Fruit fly (Drosophila melanogaster): ENCODE results near the gene CG33783.
A peak's percentile ranks its signal among the peaks of the same experiment; 100 is the strongest.

CG33783 gene

DNA sequence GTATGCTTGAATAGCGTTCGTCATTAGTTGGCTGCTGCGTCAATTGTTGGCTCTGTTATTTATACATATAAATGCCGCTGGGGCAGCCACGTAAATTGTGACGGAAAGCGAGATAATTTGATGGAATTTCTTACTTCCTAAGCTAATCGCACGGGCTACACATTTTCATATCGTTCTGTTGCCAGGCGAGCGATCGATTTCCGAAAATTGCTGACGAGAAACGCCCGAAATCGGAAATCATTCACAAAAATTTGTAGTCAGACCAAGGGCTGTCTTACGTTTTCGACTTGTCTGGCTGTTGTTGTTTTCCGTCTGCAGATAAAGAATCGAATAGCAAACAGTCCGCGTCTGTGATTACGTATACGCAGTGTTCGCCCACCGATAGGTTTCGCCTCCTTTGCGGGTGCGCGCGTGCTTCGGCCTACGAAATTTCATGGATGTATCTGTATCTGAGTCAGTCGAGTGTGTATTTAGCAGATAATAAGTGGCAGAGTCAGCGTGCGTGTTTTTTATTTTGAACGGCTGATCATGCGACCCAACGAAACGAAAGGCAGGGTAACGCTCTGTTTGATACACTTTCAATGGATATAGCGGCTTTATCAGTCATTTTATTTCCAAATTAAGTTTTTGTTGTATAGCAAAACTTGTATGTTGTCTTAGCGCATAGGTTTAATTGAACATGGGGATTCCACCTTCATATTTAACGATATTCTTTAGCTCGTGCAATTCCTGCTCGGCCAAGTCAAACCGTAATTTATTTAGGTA lies 31.1 kb downstream of the CG33783 start (continued):
- TF ChIP-seq tio (GFP tag; optimal IDR thresholded peaks at IDR 0.05) = no peak
- peak; percentile 73 for TF ChIP-seq Ptx1 (GFP tag; IDR thresholded peaks at IDR 0.05)
- no peak for TF ChIP-seq MTF-1 (GFP tag; optimal IDR thresholded peaks at IDR 0.05; ENCODE audit: borderline replicate concordance)
- peak; percentile 68 for TF ChIP-seq CHES-1-like (GFP tag; optimal IDR thresholded peaks at IDR 0.05)
- TF ChIP-seq onecut (GFP tag; IDR thresholded peaks at IDR 0.05) = peak; percentile 49; the same call in 1 of the 2 replicates
- peak; percentile 76 for TF ChIP-seq CG8924 (tag; optimal IDR thresholded peaks at IDR 0.05)
- peak; percentile 83 for TF ChIP-seq Fer3 (tag; optimal IDR thresholded peaks at IDR 0.05)
- peak; percentile 82 for TF ChIP-seq CG15269 (tag; optimal IDR thresholded peaks at IDR 0.05)

dm6 chr3R:10098296-10098675 lies 31.7 kb downstream of the CG33783 start:
- TF ChIP-seq Dbx (GFP tag; IDR thresholded peaks at IDR 0.05) (0 out of 3 replicates have a peak, but pooled peaks have one; percentile 3), CG9727 (GFP tag; optimal IDR thresholded peaks at IDR 0.05) (no peak), CG9609 (GFP tag; optimal IDR thresholded peaks at IDR 0.05) (peak; percentile 2), ara (GFP tag; IDR thresholded peaks at IDR 0.05) (no peak), crol (GFP tag; IDR thresholded peaks at IDR 0.05) (peak; percentile 54; the same call in 1 of the 2 replicates), sd (tag; optimal IDR thresholded peaks at IDR 0.05) (peak; percentile 37), ham (GFP tag; IDR thresholded peaks at IDR 0.05) (no peak), disco-r (GFP tag; optimal IDR thresholded peaks at IDR 0.05) (no peak), tgo (GFP tag; IDR thresholded peaks at IDR 0.05) (0 out of 3 replicates have a peak, but pooled peaks have one; percentile 6), kni (GFP tag; optimal IDR thresholded peaks at IDR 0.05) (peak; percentile 22), CG7556 (GFP tag; optimal IDR thresholded peaks at IDR 0.05) (peak; percentile 36), tio (GFP tag; optimal IDR thresholded peaks at IDR 0.05) (peak; percentile 4), CG3281 (GFP tag; optimal IDR thresholded peaks at IDR 0.05) (peak; percentile 19), Hr78 (GFP tag; optimal IDR thresholded peaks at IDR 0.05) (peak in 1 of 2 experiments; percentile 73), klu (GFP tag; IDR thresholded peaks at IDR 0.05) (0 out of 2 replicates have a peak, but pooled peaks have one; percentile 5), CG4360 (GFP tag; IDR thresholded peaks at IDR 0.05) (0 out of 2 replicates have a peak, but pooled peaks have one; percentile 1), Vsx1 (GFP tag; optimal IDR thresholded peaks at IDR 0.05) (peak; percentile 71), Pdp1 (GFP tag; optimal IDR thresholded peaks at IDR 0.05) (peak in 1 of 2 experiments; percentile 22), MTF-1 (GFP tag; optimal IDR thresholded peaks at IDR 0.05; ENCODE audit: borderline replicate concordance) (no peak), H15 (GFP tag; IDR thresholded peaks at IDR 0.05) (0 out of 3 replicates have a peak, but pooled peaks have one; percentile 2), Sox100B (GFP tag; optimal IDR thresholded peaks at IDR 0.05) (peak; percentile 15), nerfin-2 (GFP tag; IDR thresholded peaks at IDR 0.05; ENCODE audit: partially characterized antibody) (0 out of 2 replicates have a peak, but pooled peaks have one; percentile 14), otp (GFP tag; IDR thresholded peaks at IDR 0.05) (peak; percentile 75; the same call in 2 of the 3 replicates), CG10209 (GFP tag; optimal IDR thresholded peaks at IDR 0.05) (peak; percentile 21), cwo (GFP tag; optimal IDR thresholded peaks at IDR 0.05) (peak; percentile 29)

dm6 chr3R:10099401-10099848 lies 32.9 kb downstream of the CG33783 start:
- TF ChIP-seq caup (GFP tag; optimal IDR thresholded peaks at IDR 0.05; ENCODE audit: severe bottlenecking) = peak; percentile 10
- peak in 1 of 2 experiments; percentile 98 for TF ChIP-seq Pdp1 (GFP tag; optimal IDR thresholded peaks at IDR 0.05)
- peak; percentile 67 for TF ChIP-seq CG11696 (GFP tag; IDR thresholded peaks at IDR 0.05)
- peak; percentile 22 for TF ChIP-seq schlank (tag; optimal IDR thresholded peaks at IDR 0.05)
- TF ChIP-seq row (GFP tag; IDR thresholded peaks at IDR 0.05) = peak; percentile 23; the same call in 1 of the 3 replicates
- TF ChIP-seq lola (GFP tag; optimal IDR thresholded peaks at IDR 0.05) = peak in 1 of 3 experiments; percentile 10
- TF ChIP-seq CG15514 (GFP tag; optimal IDR thresholded peaks at IDR 0.05) = peak; percentile 20
- TF ChIP-seq grn (GFP tag; optimal IDR thresholded peaks at IDR 0.05) = peak; percentile 100
- TF ChIP-seq CG2678 (tag; optimal IDR thresholded peaks at IDR 0.05) = peak; percentile 25
- TF ChIP-seq Med (GFP tag) = peak; percentile 79
- TF ChIP-seq cwo (GFP tag; optimal IDR thresholded peaks at IDR 0.05) = peak; percentile 74
- no peak for TF ChIP-seq dmrt11E (tag; optimal IDR thresholded peaks at IDR 0.05)
- TF ChIP-seq dpn (GFP tag; optimal IDR thresholded peaks at IDR 0.05) = no peak
- TF ChIP-seq CG12219 (GFP tag; optimal IDR thresholded peaks at IDR 0.05) = peak; percentile 8
- no peak for TF ChIP-seq slp2 (GFP tag; optimal IDR thresholded peaks at IDR 0.05)
- TF ChIP-seq CG2712 (tag; optimal IDR thresholded peaks at IDR 0.05) = peak; percentile 15
